Worm (Caenorhabditis elegans) whole organism, early embryonic: Measurements from ENCODE around the gene nhr-138.

Experiments
- B0310.2 ChIP-seq: sonication (generic microtip); optimal IDR thresholded peaks from 2 replicates; lab custom pipeline; 2016; ENCODE audit warnings: mild to moderate bottlenecking, missing genetic modification characterization, missing compliant biosample characterization
- F13C5.2 ChIP-seq: sonication (generic microtip); optimal IDR thresholded peaks from 2 replicates; lab custom pipeline; 2017; ENCODE audit warnings: mild to moderate bottlenecking, missing genetic modification characterization, inconsistent platforms, missing compliant biosample characterization
- aly-1 ChIP-seq: sonication (generic microtip); optimal IDR thresholded peaks from 2 replicates; lab custom pipeline; 2016; ENCODE audit warnings: missing genetic modification characterization, missing compliant biosample characterization
- ama-1 ChIP-seq: fragments of 150-350 bp; optimal IDR thresholded peaks from 2 replicates; lab custom pipeline; 2014
- ets-7 ChIP-seq: sonication (generic microtip); optimal IDR thresholded peaks from 2 replicates; lab custom pipeline; 2016; ENCODE audit warnings: missing genotype, missing genetic modification characterization, missing compliant biosample characterization
- flt-1 ChIP-seq: fragments of 200-800 bp; sonication (Bioruptor generic); IDR thresholded peaks from 2 replicates; pipeline ENCODE4 v1.3.6; 2022; ENCODE audit warnings: missing genetic modification characterization, missing compliant biosample characterization
- hmbx-1 ChIP-seq: sonication (generic microtip); optimal IDR thresholded peaks from 2 replicates; lab custom pipeline; 2016; ENCODE audit warnings: mild to moderate bottlenecking, missing genetic modification characterization, missing compliant biosample characterization
- hmg-4 ChIP-seq: fragments of 200-800 bp; sonication (Bioruptor generic); optimal IDR thresholded peaks from 2 replicates; lab custom pipeline; 2018; ENCODE audit warnings: mild to moderate bottlenecking, missing genetic modification characterization, missing compliant biosample characterization
- hnd-1 ChIP-seq: sonication (generic microtip); optimal IDR thresholded peaks from 2 replicates; lab custom pipeline; 2016; ENCODE audit warnings: missing genetic modification characterization, missing compliant biosample characterization
- pes-1 ChIP-seq: fragments of 200-800 bp; sonication (Bioruptor generic); IDR thresholded peaks from 2 replicates; pipeline ENCODE4 v1.3.6; 2022; ENCODE audit warnings: missing genetic modification reagents, missing genetic modification characterization, missing compliant biosample characterization
- scrt-1 ChIP-seq: fragments of 200-800 bp; sonication (Bioruptor generic); IDR thresholded peaks from 2 replicates; pipeline ENCODE4 v1.3.6; 2022; ENCODE audit warnings: missing genetic modification characterization, missing compliant biosample characterization
- sea-1 ChIP-seq: fragments of 200-800 bp; sonication (Bioruptor generic); conservative IDR thresholded peaks from 2 replicates; pipeline ENCODE4 v1.3.6; 2022; ENCODE audit warnings: missing genetic modification characterization, missing compliant biosample characterization
- tbx-11 ChIP-seq: fragments of 200-800 bp; sonication (Bioruptor generic); IDR thresholded peaks from 2 replicates; pipeline ENCODE4 v1.3.6; 2022; ENCODE audit warnings: missing genetic modification characterization, missing compliant biosample characterization
- tra-4 ChIP-seq: sonication (generic microtip); optimal IDR thresholded peaks from 2 replicates; lab custom pipeline; 2017; ENCODE audit warnings: missing genetic modification characterization, missing compliant biosample characterization

DNA sequence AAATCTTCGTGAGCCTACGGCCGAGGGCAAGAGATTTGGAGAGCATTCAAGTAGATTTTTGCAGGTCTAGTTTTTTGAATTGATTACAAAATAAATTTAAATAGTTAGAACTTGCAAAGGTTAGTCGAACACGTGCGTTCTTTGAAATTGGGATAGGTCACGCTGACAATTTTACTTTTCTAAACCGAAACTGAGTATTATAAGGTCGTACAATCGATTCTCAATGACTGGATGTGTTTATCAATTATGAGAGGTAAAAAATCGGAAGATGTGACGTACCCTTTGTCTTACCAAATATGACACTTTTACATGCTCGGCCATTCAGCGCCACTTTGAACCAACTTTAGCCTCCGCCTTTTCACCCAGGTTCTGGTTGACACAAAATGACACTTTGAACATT is 21.7 kb downstream of the nhr-138 start, which contains the start of gene C28D4.5:
- TF ChIP-seq aly-1 (tag; lab: Kevin White, UChicago): no peak
- no peak for TF ChIP-seq tbx-11 (GFP tag; lab: Robert Waterston, UW)
- no peak for TF ChIP-seq hmg-4 (GFP tag; lab: Kevin White, UChicago)
- TF ChIP-seq pes-1 (GFP tag; lab: Robert Waterston, UW): no peak
- TF ChIP-seq ama-1 (lab: Kevin White, UChicago): no peak
- TF ChIP-seq tra-4 (tag; lab: Kevin White, UChicago): no peak
- TF ChIP-seq scrt-1 (GFP tag; lab: Robert Waterston, UW): no peak
- no peak for TF ChIP-seq hnd-1 (tag; lab: Kevin White, UChicago)
- no peak for TF ChIP-seq B0310.2
- TF ChIP-seq F13C5.2: no peak
- no peak for TF ChIP-seq sea-1
- no peak for TF ChIP-seq ets-7 (tag; lab: Kevin White, UChicago)
- TF ChIP-seq hmbx-1 (tag; lab: Kevin White, UChicago): no peak
- TF ChIP-seq flt-1 (GFP tag; lab: Robert Waterston, UW): no peak
